Worm (Caenorhabditis elegans) whole organism, late embryonic: ENCODE results near the gene nse-4.

Source experiments
- K09A11.1 ChIP-seq: sonication (generic microtip); optimal IDR thresholded peaks from 2 replicates; lab custom pipeline; 2017; ENCODE audit warnings: antibody characterized with exemption, mild to moderate bottlenecking, missing genetic modification characterization, missing compliant biosample characterization; ENCODE audit not compliant: insufficient read depth
- hlh-30 ChIP-seq: sonication (generic microtip); optimal IDR thresholded peaks from 2 replicates; lab custom pipeline; 2017; ENCODE audit warnings: antibody characterized with exemption, missing genetic modification characterization, missing compliant biosample characterization; ENCODE audit not compliant: insufficient read depth
- nhr-11 ChIP-seq: fragments of 150-350 bp; optimal IDR thresholded peaks from 2 replicates; lab custom pipeline; 2014; ENCODE audit warnings: missing biosample characterization, missing genetic modification characterization
- nhr-232 ChIP-seq: sonication (generic microtip); optimal IDR thresholded peaks from 2 replicates; lab custom pipeline; 2016; ENCODE audit warnings: missing genetic modification characterization, missing compliant biosample characterization
- rnt-1 ChIP-seq: sonication (generic microtip); optimal IDR thresholded peaks from 2 replicates; lab custom pipeline; 2016; ENCODE audit warnings: missing genetic modification characterization, missing compliant biosample characterization

DNA sequence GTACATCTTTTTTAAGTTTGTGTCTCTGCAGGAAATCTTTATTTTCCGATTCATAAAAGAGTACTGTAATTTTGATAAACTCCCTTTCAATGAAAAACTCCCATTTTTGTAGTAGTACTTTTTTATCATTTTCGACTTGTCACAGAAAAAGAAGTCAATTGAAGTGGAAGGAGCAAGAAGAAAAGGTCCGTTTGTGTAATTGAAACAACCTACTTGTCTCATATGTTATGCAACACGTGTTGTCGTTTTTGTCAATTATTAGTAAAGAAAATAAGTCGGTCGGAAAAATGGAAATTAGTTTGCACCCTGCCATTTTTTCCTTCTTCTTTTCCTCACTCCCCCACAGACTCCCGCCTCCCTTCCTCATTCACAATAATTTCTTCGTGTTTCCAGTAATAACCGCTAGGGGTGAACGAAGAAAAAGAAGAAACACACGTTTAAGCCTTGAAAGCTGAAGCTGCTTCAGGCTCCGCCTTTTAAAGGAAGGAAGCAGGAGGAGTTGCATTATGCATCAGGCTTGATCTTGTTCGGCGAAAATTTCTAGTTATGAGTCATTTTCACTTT lies 21.9 kb upstream of the nse-4 start:
- TF ChIP-seq K09A11.1 (tag; lab: Kevin White, UChicago) (no peak), nhr-232 (tag; lab: Kevin White, UChicago) (no peak), nhr-11 (no peak), rnt-1 (tag; lab: Kevin White, UChicago) (no peak), hlh-30 (no peak)
